Worm (Caenorhabditis elegans): ENCODE measurements around the gene Y73F8A.1159.

DNA sequence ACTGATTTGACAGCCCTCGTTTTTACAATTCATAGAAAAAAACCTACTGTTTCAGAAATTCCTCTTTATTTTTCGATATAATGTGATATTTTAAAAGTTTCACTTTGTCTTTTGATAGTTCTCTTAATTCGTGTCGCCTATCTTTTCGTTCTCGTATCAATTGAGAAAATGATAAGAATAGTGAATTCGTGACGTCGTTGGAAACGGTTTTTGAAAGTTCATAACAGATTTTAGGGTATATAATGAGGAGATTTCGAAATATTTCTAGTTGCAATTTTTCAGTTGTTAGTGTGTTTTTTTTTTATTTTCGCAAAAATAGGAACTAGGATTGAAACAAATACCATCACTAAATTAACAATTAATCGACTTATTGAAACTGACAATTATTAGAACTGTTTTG, 722 bp upstream of the Y73F8A.1159 start:
- no peak for TF ChIP-seq lsy-2 (tag; optimal IDR thresholded peaks at IDR 0.05)
- TF ChIP-seq nhr-237 (tag; optimal IDR thresholded peaks at IDR 0.05), result no peak
- TF ChIP-seq unc-39 (tag; optimal IDR thresholded peaks at IDR 0.05), result no peak
- TF ChIP-seq elt-1 (tag; optimal IDR thresholded peaks at IDR 0.05; ENCODE audit: borderline replicate concordance, insufficient read depth), result no peak
- no peak for TF ChIP-seq ceh-39 (tag; optimal IDR thresholded peaks at IDR 0.05)
- TF ChIP-seq mep-1 (tag; optimal IDR thresholded peaks at IDR 0.05), result no peak
